Worm (Caenorhabditis elegans) whole organism, early embryonic: ENCODE measurements around the gene T28A8.6.

Source experiments
- B0310.2 ChIP-seq: sonication (generic microtip); optimal IDR thresholded peaks from 2 replicates; lab custom pipeline; 2016; ENCODE audit warnings: mild to moderate bottlenecking, missing genetic modification characterization, missing compliant biosample characterization
- F13C5.2 ChIP-seq: sonication (generic microtip); optimal IDR thresholded peaks from 2 replicates; lab custom pipeline; 2017; ENCODE audit warnings: mild to moderate bottlenecking, missing genetic modification characterization, inconsistent platforms, missing compliant biosample characterization
- ama-1 ChIP-seq: fragments of 150-350 bp; optimal IDR thresholded peaks from 2 replicates; lab custom pipeline; 2014
- ceh-36 ChIP-seq: sonication (generic microtip); optimal IDR thresholded peaks from 2 replicates; lab custom pipeline; 2016; ENCODE audit warnings: missing genetic modification characterization, inconsistent platforms, missing compliant biosample characterization
- flt-1 ChIP-seq: fragments of 200-800 bp; sonication (Bioruptor generic); IDR thresholded peaks from 2 replicates; pipeline ENCODE4 v1.3.6; 2022; ENCODE audit warnings: missing genetic modification characterization, missing compliant biosample characterization
- pes-1 ChIP-seq: fragments of 200-800 bp; sonication (Bioruptor generic); IDR thresholded peaks from 2 replicates; pipeline ENCODE4 v1.3.6; 2022; ENCODE audit warnings: missing genetic modification reagents, missing genetic modification characterization, missing compliant biosample characterization
- scrt-1 ChIP-seq: fragments of 200-800 bp; sonication (Bioruptor generic); IDR thresholded peaks from 2 replicates; pipeline ENCODE4 v1.3.6; 2022; ENCODE audit warnings: missing genetic modification characterization, missing compliant biosample characterization
- tbx-11 ChIP-seq: fragments of 200-800 bp; sonication (Bioruptor generic); IDR thresholded peaks from 2 replicates; pipeline ENCODE4 v1.3.6; 2022; ENCODE audit warnings: missing genetic modification characterization, missing compliant biosample characterization
- tbx-37 ChIP-seq: fragments of 200-800 bp; sonication (Bioruptor generic); conservative IDR thresholded peaks from 2 replicates; pipeline ENCODE4 v1.3.6; 2022; ENCODE audit warnings: missing genetic modification reagents, missing genetic modification characterization, missing compliant biosample characterization
- tra-4 ChIP-seq: sonication (generic microtip); optimal IDR thresholded peaks from 2 replicates; lab custom pipeline; 2017; ENCODE audit warnings: missing genetic modification characterization, missing compliant biosample characterization

- no peak for TF ChIP-seq flt-1 (GFP tag; lab: Robert Waterston, UW)
- TF ChIP-seq F13C5.2 (tag; lab: Kevin White, UChicago), result no peak
- no peak for TF ChIP-seq pes-1 (GFP tag; lab: Robert Waterston, UW)
- TF ChIP-seq ama-1 (lab: Kevin White, UChicago), result no peak
- TF ChIP-seq tbx-37 (GFP tag; lab: Robert Waterston, UW), result no peak
- no peak for TF ChIP-seq scrt-1 (GFP tag; lab: Robert Waterston, UW)
- no peak for TF ChIP-seq tbx-11
- no peak for TF ChIP-seq B0310.2 (tag; lab: Kevin White, UChicago)
- no peak for TF ChIP-seq tra-4 (tag; lab: Kevin White, UChicago)
- TF ChIP-seq ceh-36 (tag; lab: Kevin White, UChicago), result no peak
These were observed 4.4 kb downstream of the T28A8.6 start, which contains the start of gene T28A8.4 for ce11 chrIII:13503379-13503778.
